Worm (Caenorhabditis elegans) whole organism, L3 larva: ENCODE results near the gene srj-4.

Experiments
- elt-2 ChIP-seq: sonication (generic microtip); optimal IDR thresholded peaks from 2 replicates; lab custom pipeline; 2016; ENCODE audit warnings: missing genetic modification reagents, mild to moderate bottlenecking, missing genetic modification characterization, missing compliant biosample characterization
- eor-1 ChIP-seq, 2 experiments: fragments of 150-350 bp; optimal IDR thresholded peaks; 2 replicates each; lab custom pipeline; 2014 to 2018; ENCODE audit warnings: missing biosample characterization in 2 of 2, missing genetic modification characterization in 2 of 2
- fkh-10 ChIP-seq: sonication (generic microtip); optimal IDR thresholded peaks from 2 replicates; lab custom pipeline; 2017; ENCODE audit warnings: missing biosample characterization, missing genetic modification reagents, missing genetic modification characterization
- jun-1 ChIP-seq: fragments of 150-350 bp; optimal IDR thresholded peaks from 2 replicates; lab custom pipeline; 2014; ENCODE audit warnings: missing biosample characterization, missing genetic modification reagents, missing genetic modification characterization
- nfya-1 ChIP-seq: sonication (generic microtip); optimal IDR thresholded peaks from 2 replicates; lab custom pipeline; 2017; ENCODE audit warnings: missing genetic modification characterization, mild to moderate bottlenecking, missing compliant biosample characterization, antibody characterized with exemption, moderate library complexity; ENCODE audit not compliant: insufficient read depth
- nhr-11 ChIP-seq: fragments of 150-350 bp; optimal IDR thresholded peaks from 2 replicates; lab custom pipeline; 2014; ENCODE audit warnings: missing biosample characterization, missing genetic modification characterization
- nhr-237 ChIP-seq: fragments of 150-350 bp; optimal IDR thresholded peaks from 2 replicates; lab custom pipeline; 2014; ENCODE audit warnings: missing biosample characterization, missing genetic modification characterization
- pha-4 ChIP-seq: fragments of 150-350 bp; optimal IDR thresholded peaks from 2 replicates; lab custom pipeline; 2014; ENCODE audit warnings: missing biosample characterization, missing genetic modification reagents, missing genetic modification characterization

srj-4 gene

ce11 chrV:12211090-12211489, 48.1 kb downstream of the srj-4 start:
- TF ChIP-seq eor-1 (tag; optimal IDR thresholded peaks at IDR 0.05; lab: Kevin White, UChicago) (no peak), pha-4 (tag; lab: Kevin White, UChicago) (no peak), nfya-1 (tag; lab: Kevin White, UChicago) (peak; percentile 11), nhr-237 (tag; lab: Kevin White, UChicago) (no peak), nhr-11 (tag; lab: Kevin White, UChicago) (no peak), fkh-10 (GFP tag; lab: Kevin White, UChicago) (peak; percentile 30)

- TF ChIP-seq elt-2 (tag; lab: Kevin White, UChicago) = peak; percentile 19
- no peak for TF ChIP-seq jun-1 (tag; lab: Kevin White, UChicago)
- TF ChIP-seq, all 47 proteins: peak for 1
Observed at ce11 chrV:12213027-12213426, 50.0 kb downstream of the srj-4 start, which contains the start of gene vab-8. Gene vab-8, plus strand, starts transcription at chrV:12213327.
